Fruit fly (Drosophila melanogaster): ENCODE measurements around the gene CG34179.
A peak's percentile ranks its signal among the peaks of the same experiment; 100 is the strongest.

DNA sequence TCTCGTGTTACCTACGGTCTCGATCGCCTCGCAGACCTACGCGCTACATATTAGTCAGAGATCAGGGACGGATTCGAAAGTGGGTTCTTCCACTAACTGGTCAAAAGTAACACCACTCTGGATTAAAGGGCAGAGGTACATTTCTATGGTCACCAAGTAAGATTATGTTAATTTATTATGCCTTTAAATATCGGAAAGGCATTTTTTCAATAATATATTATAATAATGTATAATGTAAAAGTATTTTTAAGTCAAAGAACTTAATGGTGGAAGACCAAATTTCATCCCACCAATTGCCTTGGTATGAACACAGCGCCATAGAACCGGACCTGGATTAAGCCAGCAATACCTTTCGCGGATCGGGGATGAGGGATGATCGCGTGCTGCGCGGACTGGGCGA lies 25.7 kb downstream of the CG34179 start:
- TF ChIP-seq CG11294 (GFP tag; IDR thresholded peaks at IDR 0.05) (no peak), svp (GFP tag) (peak; percentile 86), CG6163 (GFP tag; IDR thresholded peaks at IDR 0.05) (peak; percentile 65), CG6808 (GFP tag; optimal IDR thresholded peaks at IDR 0.05) (peak; percentile 73)
